Worm (Caenorhabditis elegans): ENCODE measurements around the gene K12H4.3.
A peak's percentile ranks its signal among the peaks of the same experiment; 100 is the strongest.

Gene K12H4.3

DNA sequence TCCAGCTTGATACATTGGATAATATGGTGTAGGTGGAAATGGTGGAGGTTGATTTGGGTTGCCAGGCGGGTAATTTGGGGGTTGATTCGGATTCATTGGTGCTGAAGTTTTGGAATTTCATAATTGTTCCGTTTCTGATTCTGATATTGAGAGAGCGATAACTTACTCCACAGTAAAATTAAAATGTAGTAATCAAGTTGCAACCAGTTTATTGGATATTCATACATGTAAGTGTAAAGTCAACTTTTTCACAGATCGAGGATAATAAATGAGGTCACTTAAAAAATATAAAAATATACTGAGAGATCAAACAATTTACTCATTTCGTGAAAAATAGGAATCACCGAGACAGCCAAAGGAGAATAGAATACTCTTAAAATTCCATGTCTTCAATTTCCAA is 17.9 kb upstream of the K12H4.3 start, which contains the start of gene mdt-30:
Gene mdt-30 (minus strand): TSS at position 101 of the 400 bp plus-strand sequence.
- TF ChIP-seq nhr-67 (tag; optimal IDR thresholded peaks at IDR 0.05) (no peak), lsy-12 (tag; optimal IDR thresholded peaks at IDR 0.05) (no peak), nhr-25 (tag; optimal IDR thresholded peaks at IDR 0.05) (no peak), ceh-28 (tag; optimal IDR thresholded peaks at IDR 0.05) (no peak), elt-1 (tag; optimal IDR thresholded peaks at IDR 0.05) (no peak), ZK546.5 (tag; optimal IDR thresholded peaks at IDR 0.05) (no peak), elt-2 (tag; optimal IDR thresholded peaks at IDR 0.05) (no peak), egl-27 (tag; optimal IDR thresholded peaks at IDR 0.05) (no peak), nhr-11 (tag; optimal IDR thresholded peaks at IDR 0.05) (no peak), sea-2 (GFP tag; optimal IDR thresholded peaks at IDR 0.05) (no peak), ama-1 (optimal IDR thresholded peaks at IDR 0.05) (no peak), eor-1 (tag; optimal IDR thresholded peaks at IDR 0.05) (no peak), ztf-4 (tag; optimal IDR thresholded peaks at IDR 0.05) (no peak), nhr-76 (tag; optimal IDR thresholded peaks at IDR 0.05) (no peak), zag-1 (tag; optimal IDR thresholded peaks at IDR 0.05) (no peak), nhr-23 (tag; optimal IDR thresholded peaks at IDR 0.05) (no peak), nhr-77 (tag; optimal IDR thresholded peaks at IDR 0.05) (no peak), nfya-1 (tag; optimal IDR thresholded peaks at IDR 0.05; ENCODE audit: insufficient read depth) (no peak)

DNA sequence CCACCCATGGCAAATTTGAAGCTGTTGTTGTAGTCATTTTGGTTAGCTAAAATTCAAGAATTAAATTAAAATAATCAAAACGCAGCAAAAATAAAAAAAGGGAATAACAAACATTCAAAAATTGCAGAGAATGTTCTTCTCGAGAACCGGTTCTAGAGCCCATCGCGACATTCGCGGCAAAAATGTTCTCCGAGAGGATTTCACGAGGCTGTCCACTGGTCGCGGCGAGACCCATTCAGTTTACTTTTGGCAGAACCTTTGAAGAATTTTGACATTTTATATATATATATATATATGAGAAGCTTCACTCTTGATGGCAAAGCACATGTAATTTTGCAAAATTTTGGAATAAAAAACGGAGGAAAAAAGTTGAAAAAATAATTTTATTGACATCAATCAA is 16.3 kb upstream of the K12H4.3 start, which contains the start of gene F44B9.8:
Gene F44B9.8 (minus strand): TSS at position 163 of the 400 bp plus-strand sequence.
- TF ChIP-seq pha-4 (tag; optimal IDR thresholded peaks at IDR 0.05) (peak; percentile 92), ztf-11 (tag; optimal IDR thresholded peaks at IDR 0.05) (no peak), nhr-25 (tag; optimal IDR thresholded peaks at IDR 0.05) (peak; percentile 73), fkh-10 (GFP tag; optimal IDR thresholded peaks at IDR 0.05) (no peak), nhr-23 (tag; optimal IDR thresholded peaks at IDR 0.05) (peak; percentile 82), nhr-28 (tag; optimal IDR thresholded peaks at IDR 0.05) (no peak), skn-1 (tag; optimal IDR thresholded peaks at IDR 0.05) (no peak), tbx-2 (tag; optimal IDR thresholded peaks at IDR 0.05) (no peak), nfya-1 (tag; optimal IDR thresholded peaks at IDR 0.05; ENCODE audit: insufficient read depth) (peak; percentile 79), nhr-77 (tag; optimal IDR thresholded peaks at IDR 0.05) (no peak), nhr-67 (tag; optimal IDR thresholded peaks at IDR 0.05) (no peak), daf-12 (tag; optimal IDR thresholded peaks at IDR 0.05) (no peak), mml-1 (tag; optimal IDR thresholded peaks at IDR 0.05) (no peak), lin-15B (tag; optimal IDR thresholded peaks at IDR 0.05) (peak; percentile 87), ztf-4 (tag; optimal IDR thresholded peaks at IDR 0.05) (no peak), eor-1 (tag; optimal IDR thresholded peaks at IDR 0.05) (no peak), ceh-28 (tag; optimal IDR thresholded peaks at IDR 0.05) (no peak), snpc-4 (tag; optimal IDR thresholded peaks at IDR 0.05) (peak; percentile 55), nhr-237 (tag; optimal IDR thresholded peaks at IDR 0.05) (no peak), nhr-12 (tag; optimal IDR thresholded peaks at IDR 0.05) (no peak), fos-1 (tag; optimal IDR thresholded peaks at IDR 0.05) (no peak), hmg-11 (tag; optimal IDR thresholded peaks at IDR 0.05) (peak; percentile 32), lin-39 (tag; optimal IDR thresholded peaks at IDR 0.05) (peak; percentile 37), nhr-11 (tag; optimal IDR thresholded peaks at IDR 0.05) (no peak), nhr-76 (tag; optimal IDR thresholded peaks at IDR 0.05) (no peak), ceh-16 (tag; optimal IDR thresholded peaks at IDR 0.05) (no peak), unc-62 (GFP tag; optimal IDR thresholded peaks at IDR 0.05) (no peak), ceh-9 (tag; optimal IDR thresholded peaks at IDR 0.05) (no peak), ama-1 (optimal IDR thresholded peaks at IDR 0.05) (peak; percentile 22), ceh-82 (tag; optimal IDR thresholded peaks at IDR 0.05) (no peak), unc-39 (tag; optimal IDR thresholded peaks at IDR 0.05) (no peak), nhr-43 (tag; optimal IDR thresholded peaks at IDR 0.05; ENCODE audit: poor library complexity, severe bottlenecking) (peak; percentile 62), R02D3.7 (tag; optimal IDR thresholded peaks at IDR 0.05) (peak; percentile 17), lsy-12 (tag; optimal IDR thresholded peaks at IDR 0.05) (peak; percentile 21), ZK546.5 (tag; optimal IDR thresholded peaks at IDR 0.05) (no peak), elt-2 (tag; optimal IDR thresholded peaks at IDR 0.05) (peak; percentile 23), egl-27 (tag; optimal IDR thresholded peaks at IDR 0.05) (no peak), elt-1 (tag; optimal IDR thresholded peaks at IDR 0.05) (no peak), pqm-1 (tag; optimal IDR thresholded peaks at IDR 0.05) (no peak)

DNA sequence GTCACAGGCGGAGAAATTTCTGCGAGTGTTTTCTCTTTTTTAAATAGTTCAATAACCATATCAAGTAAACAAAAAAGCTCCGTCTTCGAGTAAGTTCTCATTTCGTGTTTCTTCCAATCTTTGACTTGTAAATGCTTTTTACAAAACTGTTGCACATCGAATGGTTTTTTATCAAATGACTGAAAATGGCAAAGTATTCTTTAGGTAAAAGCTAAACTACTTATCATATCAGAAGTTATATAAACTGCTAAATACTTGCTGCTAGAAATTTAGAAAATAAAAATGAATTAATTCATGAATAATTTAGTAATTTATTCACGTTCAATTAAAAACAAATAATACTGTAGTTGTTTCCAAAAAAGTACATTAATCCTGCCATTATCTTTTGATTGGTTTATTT is 14.9 kb upstream of the K12H4.3 start, which contains the start of gene F44B9.9:
Gene F44B9.9 (minus strand): TSS at position 101 of the 400 bp plus-strand sequence.
- TF ChIP-seq nhr-76 (tag; optimal IDR thresholded peaks at IDR 0.05) (no peak), hmg-11 (tag; optimal IDR thresholded peaks at IDR 0.05) (no peak), elt-1 (tag; optimal IDR thresholded peaks at IDR 0.05) (no peak), nhr-77 (tag; optimal IDR thresholded peaks at IDR 0.05) (no peak), egl-5 (tag; optimal IDR thresholded peaks at IDR 0.05) (no peak), nhr-11 (tag; optimal IDR thresholded peaks at IDR 0.05) (no peak), R02D3.7 (tag; optimal IDR thresholded peaks at IDR 0.05) (no peak), fkh-2 (tag; optimal IDR thresholded peaks at IDR 0.05) (no peak), nhr-237 (tag; optimal IDR thresholded peaks at IDR 0.05) (no peak), daf-12 (tag; optimal IDR thresholded peaks at IDR 0.05) (no peak), skn-1 (tag; optimal IDR thresholded peaks at IDR 0.05) (no peak), mml-1 (tag; optimal IDR thresholded peaks at IDR 0.05) (no peak), ceh-9 (tag; optimal IDR thresholded peaks at IDR 0.05) (no peak), ztf-11 (tag; optimal IDR thresholded peaks at IDR 0.05) (no peak), ceh-28 (tag; optimal IDR thresholded peaks at IDR 0.05) (no peak), ceh-82 (tag; optimal IDR thresholded peaks at IDR 0.05) (no peak), egl-27 (tag; optimal IDR thresholded peaks at IDR 0.05) (no peak), nfya-1 (tag; optimal IDR thresholded peaks at IDR 0.05; ENCODE audit: insufficient read depth) (no peak), nhr-23 (tag; optimal IDR thresholded peaks at IDR 0.05) (no peak), pqm-1 (tag; optimal IDR thresholded peaks at IDR 0.05) (no peak)

Measured in whole organism, L3 larva.